Fruit fly (Drosophila melanogaster) whole organism, embryonic: ENCODE data around the gene Spn28Db.

Source experiments
- Ada2b ChIP-seq: fragments of 200-800 bp; sonication (Bioruptor generic); IDR thresholded peaks from 2 replicates; pipeline ENCODE4 v1.3.6; 2022; ENCODE audit warnings: missing biosample characterization, missing genetic modification characterization
- Asciz ChIP-seq: fragments of 200-800 bp; sonication (Bioruptor generic); optimal IDR thresholded peaks from 2 replicates; lab custom pipeline; 2017; ENCODE audit warnings: missing biosample characterization, mild to moderate bottlenecking, missing genetic modification characterization, missing genetic modification reagents
- Atf6 ChIP-seq: fragments of 200-800 bp; sonication (Bioruptor generic); IDR thresholded peaks from 2 replicates; pipeline ENCODE4 v1.3.6; 2022; ENCODE audit warnings: missing biosample characterization, missing genetic modification characterization
- CG10267 ChIP-seq: fragments of 200-800 bp; sonication (Bioruptor generic); optimal IDR thresholded peaks from 2 replicates; lab custom pipeline; 2018; ENCODE audit warnings: missing biosample characterization, mild to moderate bottlenecking, missing genetic modification characterization, moderate library complexity
- CG10321 ChIP-seq: fragments of 200-800 bp; sonication (Bioruptor generic); IDR thresholded peaks from 2 replicates; pipeline ENCODE4 v1.3.6; 2022; ENCODE audit warnings: missing biosample characterization, missing genetic modification characterization
- CG10366 ChIP-seq: fragments of 200-800 bp; sonication (Bioruptor generic); IDR thresholded peaks from 2 replicates; pipeline ENCODE4 v1.3.6; 2022; ENCODE audit warnings: missing biosample characterization, missing genetic modification characterization
- CG11398 ChIP-seq: fragments of 200-800 bp; sonication (Bioruptor generic); optimal IDR thresholded peaks from 2 replicates; lab custom pipeline; 2016; ENCODE audit warnings: missing biosample characterization, missing genetic modification characterization
- CG11723 ChIP-seq: fragments of 200-800 bp; sonication (Bioruptor generic); optimal IDR thresholded peaks from 2 replicates; lab custom pipeline; 2017; ENCODE audit warnings: missing biosample characterization, mild to moderate bottlenecking, missing genetic modification characterization
- CG15514 ChIP-seq: fragments of 200-800 bp; sonication (Bioruptor generic); optimal IDR thresholded peaks from 3 replicates; lab custom pipeline; 2017; ENCODE audit warnings: missing biosample characterization, missing genetic modification characterization, mild to moderate bottlenecking, moderate library complexity, missing genetic modification reagents
- CG1647 ChIP-seq: fragments of 200-800 bp; sonication (Bioruptor generic); optimal IDR thresholded peaks from 3 replicates; lab custom pipeline; 2016; ENCODE audit warnings: missing biosample characterization, missing genetic modification characterization
- CG17802 ChIP-seq: fragments of 200-800 bp; sonication (Bioruptor generic); optimal IDR thresholded peaks from 2 replicates; lab custom pipeline; 2018; ENCODE audit warnings: missing biosample characterization, mild to moderate bottlenecking, missing genetic modification characterization, moderate library complexity
- CG18476 ChIP-seq: fragments of 200-800 bp; sonication (Bioruptor generic); optimal IDR thresholded peaks from 2 replicates; lab custom pipeline; 2016; ENCODE audit warnings: missing biosample characterization, mild to moderate bottlenecking, missing genetic modification characterization
- CG43689 ChIP-seq: fragments of 200-800 bp; sonication (Bioruptor generic); IDR thresholded peaks from 2 replicates; pipeline ENCODE4 v1.3.6; 2022; ENCODE audit warnings: missing biosample characterization, missing genetic modification characterization
- CG4404 ChIP-seq: fragments of 200-800 bp; sonication (Bioruptor generic); IDR thresholded peaks from 2 replicates; pipeline ENCODE4 v1.3.6; 2022; ENCODE audit warnings: missing biosample characterization, missing genetic modification characterization
- CG4730 ChIP-seq: fragments of 200-800 bp; sonication (Bioruptor generic); IDR thresholded peaks from 2 replicates; pipeline ENCODE4 v1.3.6; 2022; ENCODE audit warnings: missing biosample characterization, missing genetic modification characterization
- CG6272 ChIP-seq: fragments of 200-800 bp; sonication (Bioruptor generic); IDR thresholded peaks from 2 replicates; pipeline ENCODE4 v1.3.6; 2022; ENCODE audit warnings: missing biosample characterization, missing genetic modification characterization
- CG6765 ChIP-seq: fragments of 200-800 bp; sonication (Bioruptor generic); optimal IDR thresholded peaks from 3 replicates; lab custom pipeline; 2017; ENCODE audit warnings: missing biosample characterization, mild to moderate bottlenecking, missing genetic modification characterization
- CG6791 ChIP-seq: fragments of 200-800 bp; sonication (Bioruptor generic); IDR thresholded peaks from 3 replicates; pipeline ENCODE4 v1.3.6; 2022; ENCODE audit warnings: missing biosample characterization, missing genetic modification characterization; ENCODE audit not compliant: partially characterized antibody
- CG7556 ChIP-seq: fragments of 200-800 bp; sonication (Bioruptor generic); optimal IDR thresholded peaks from 2 replicates; lab custom pipeline; 2017; ENCODE audit warnings: missing biosample characterization, mild to moderate bottlenecking, missing genetic modification characterization
- CG7963 ChIP-seq: fragments of 200-800 bp; sonication (Bioruptor generic); IDR thresholded peaks from 3 replicates; pipeline ENCODE4 v1.3.6; 2022; ENCODE audit warnings: missing biosample characterization, missing genetic modification characterization; ENCODE audit not compliant: partially characterized antibody
- CG9797 ChIP-seq: fragments of 200-800 bp; sonication (Bioruptor generic); optimal IDR thresholded peaks from 3 replicates; lab custom pipeline; 2018; ENCODE audit warnings: missing biosample characterization, mild to moderate bottlenecking, missing genetic modification characterization
- CG9932 ChIP-seq: fragments of 200-800 bp; sonication (Bioruptor generic); IDR thresholded peaks from 2 replicates; pipeline ENCODE4 v1.3.6; 2022; ENCODE audit warnings: missing biosample characterization, missing genetic modification characterization
- CTCF ChIP-seq: fragments of 200-800 bp; sonication (Bioruptor generic); optimal IDR thresholded peaks from 2 replicates; lab custom pipeline; 2017; ENCODE audit warnings: missing biosample characterization, mild to moderate bottlenecking, missing genetic modification characterization, moderate library complexity
- D19B ChIP-seq: fragments of 200-800 bp; sonication (Bioruptor generic); optimal IDR thresholded peaks from 2 replicates; lab custom pipeline; 2017; ENCODE audit warnings: missing biosample characterization, mild to moderate bottlenecking, missing genetic modification characterization
- Dref ChIP-seq: fragments of 200-800 bp; sonication (Bioruptor generic); IDR thresholded peaks from 2 replicates; pipeline ENCODE4 v1.3.6; 2022; ENCODE audit warnings: missing biosample characterization, missing genetic modification characterization
- Gsc ChIP-seq: fragments of 200-800 bp; sonication (Bioruptor generic); IDR thresholded peaks from 2 replicates; pipeline ENCODE4 v1.3.6; 2022; ENCODE audit warnings: missing biosample characterization, missing genetic modification characterization
- Hand ChIP-seq: fragments of 200-800 bp; sonication (Bioruptor generic); optimal IDR thresholded peaks from 2 replicates; lab custom pipeline; 2017; ENCODE audit warnings: mild to moderate bottlenecking, missing biosample characterization, missing genetic modification reagents, missing genetic modification characterization
- Hr78 ChIP-seq, 2 experiments: fragments of 200-800 bp in 1 of 2; fragments of >200 bp in 1 of 2; sonication (Bioruptor generic) in 1 of 2; optimal IDR thresholded peaks; 2 replicates each; lab custom pipeline; 2017 to 2019; ENCODE audit warnings: missing biosample characterization in 2 of 2, missing genetic modification characterization in 2 of 2, mild to moderate bottlenecking in 1 of 2, moderate library complexity in 1 of 2
- MESR4 ChIP-seq: fragments of 200-800 bp; sonication (Bioruptor generic); optimal IDR thresholded peaks from 2 replicates; lab custom pipeline; 2018; ENCODE audit warnings: missing biosample characterization, mild to moderate bottlenecking, missing genetic modification characterization, moderate library complexity
- Meics ChIP-seq: fragments of 200-800 bp; sonication (Bioruptor generic); optimal IDR thresholded peaks from 2 replicates; lab custom pipeline; 2017; ENCODE audit warnings: missing biosample characterization, mild to moderate bottlenecking, missing genetic modification characterization
- Nf-YA ChIP-seq: fragments of 200-800 bp; sonication (Bioruptor generic); IDR thresholded peaks from 2 replicates; pipeline ENCODE4 v1.3.6; 2022; ENCODE audit warnings: missing biosample characterization, missing genetic modification characterization
- Oli ChIP-seq: fragments of 200-800 bp; sonication (Bioruptor generic); optimal IDR thresholded peaks from 2 replicates; lab custom pipeline; 2018; ENCODE audit warnings: missing biosample characterization, mild to moderate bottlenecking, missing genetic modification characterization, moderate library complexity
- Poxn ChIP-seq: fragments of 200-800 bp; sonication (Bioruptor generic); IDR thresholded peaks from 2 replicates; pipeline ENCODE4 v1.3.6; 2022; ENCODE audit warnings: missing biosample characterization, missing genetic modification characterization
- Ptx1 ChIP-seq: fragments of 200-800 bp; sonication (Bioruptor generic); IDR thresholded peaks from 2 replicates; pipeline ENCODE4 v1.3.6; 2022; ENCODE audit warnings: missing biosample characterization, missing genetic modification characterization
- Tbp ChIP-seq: fragments of >200 bp; optimal IDR thresholded peaks from 2 replicates; lab custom pipeline; 2018; ENCODE audit warnings: missing biosample characterization, missing genetic modification characterization
- Usf ChIP-seq: fragments of 200-800 bp; sonication (Bioruptor generic); optimal IDR thresholded peaks from 2 replicates; lab custom pipeline; 2017; ENCODE audit warnings: missing genotype, missing biosample characterization, missing genetic modification characterization
- YL-1 ChIP-seq: fragments of 200-800 bp; sonication (Bioruptor generic); optimal IDR thresholded peaks from 3 replicates; lab custom pipeline; 2017; ENCODE audit warnings: missing biosample characterization, mild to moderate bottlenecking, missing genetic modification characterization
- bowl ChIP-seq: fragments of 200-800 bp; sonication (Bioruptor generic); IDR thresholded peaks from 2 replicates; pipeline ENCODE4 v1.3.6; 2022; ENCODE audit warnings: missing biosample characterization, missing genetic modification characterization
- ci ChIP-seq: fragments of 200-800 bp; sonication (Bioruptor generic); IDR thresholded peaks from 3 replicates; pipeline ENCODE4 v1.3.6; 2022; ENCODE audit warnings: missing biosample characterization, missing genetic modification characterization
- crol ChIP-seq: fragments of 200-800 bp; sonication (Bioruptor generic); IDR thresholded peaks from 2 replicates; pipeline ENCODE4 v1.3.6; 2022; ENCODE audit warnings: missing biosample characterization, missing genetic modification characterization
- ems ChIP-seq: fragments of 200-800 bp; sonication (Bioruptor generic); optimal IDR thresholded peaks from 3 replicates; lab custom pipeline; 2016; ENCODE audit warnings: missing biosample characterization, missing genetic modification characterization
- en ChIP-seq: fragments of 200-800 bp; sonication (Bioruptor generic); optimal IDR thresholded peaks from 2 replicates; lab custom pipeline; 2016; ENCODE audit warnings: missing biosample characterization, missing genetic modification characterization
- fd3F ChIP-seq: fragments of 200-800 bp; sonication (Bioruptor generic); optimal IDR thresholded peaks from 2 replicates; lab custom pipeline; 2018; ENCODE audit warnings: missing biosample characterization, mild to moderate bottlenecking, missing genetic modification characterization, moderate library complexity
- gsb ChIP-seq: fragments of 200-800 bp; sonication (Bioruptor generic); IDR thresholded peaks from 2 replicates; pipeline ENCODE4 v1.3.6; 2022; ENCODE audit warnings: missing biosample characterization, missing genetic modification characterization
- hb ChIP-seq: fragments of 200-800 bp; sonication (Bioruptor generic); IDR thresholded peaks from 3 replicates; pipeline ENCODE4 v1.3.6; 2022; ENCODE audit warnings: missing biosample characterization, missing genetic modification characterization; ENCODE audit not compliant: partially characterized antibody
- lov ChIP-seq, 2 experiments: fragments of 200-800 bp in 1 of 2; fragments of >200 bp in 1 of 2; sonication (Bioruptor generic) in 1 of 2; IDR thresholded peaks in 1 of 2; optimal IDR thresholded peaks in 1 of 2; 2 replicates in 1 of 2; 3 replicates in 1 of 2; pipeline versions ENCODE4 v1.3.6 to Lab custom; 2017 to 2022; ENCODE audit warnings: missing biosample characterization in 1 of 2, missing genetic modification characterization in 1 of 2
- maf-S ChIP-seq: fragments of 200-800 bp; sonication (Bioruptor generic); optimal IDR thresholded peaks from 2 replicates; lab custom pipeline; 2016; ENCODE audit warnings: missing biosample characterization, missing genetic modification characterization
- mirr ChIP-seq: fragments of 200-800 bp; sonication (Bioruptor generic); optimal IDR thresholded peaks from 3 replicates; lab custom pipeline; 2018; ENCODE audit warnings: missing biosample characterization, mild to moderate bottlenecking, missing genetic modification characterization
- sens-2 ChIP-seq: fragments of 200-800 bp; sonication (Bioruptor generic); IDR thresholded peaks from 2 replicates; pipeline ENCODE4 v1.3.6; 2022; ENCODE audit warnings: missing biosample characterization, missing genetic modification characterization
- stc ChIP-seq: fragments of 200-800 bp; sonication (Bioruptor generic); IDR thresholded peaks from 2 replicates; pipeline ENCODE4 v1.3.6; 2022; ENCODE audit warnings: missing biosample characterization, missing genetic modification characterization
- tio ChIP-seq: fragments of 200-800 bp; sonication (Bioruptor generic); optimal IDR thresholded peaks from 2 replicates; lab custom pipeline; 2017; ENCODE audit warnings: missing biosample characterization, missing genetic modification characterization, inconsistent platforms
- zfh2 ChIP-seq: fragments of 200-800 bp; sonication (Bioruptor generic); optimal IDR thresholded peaks from 2 replicates; lab custom pipeline; 2016; ENCODE audit warnings: missing biosample characterization, missing genetic modification characterization

The Spn28Db gene

dm6 chr2L:7890654-7891114 lies at the start of gene Spn28Db (continued):
- TF ChIP-seq D19B (GFP tag; lab: Kevin White, UChicago) (no peak), CG9797 (GFP tag; lab: Kevin White, UChicago) (no peak), CG18476 (no peak), CG10321 (GFP tag; lab: Robert Waterston, UW) (no peak), Gsc (GFP tag; lab: Robert Waterston, UW) (no peak), CG11398 (GFP tag; lab: Kevin White, UChicago) (no peak), mirr (no peak), Oli (tag; lab: Kevin White, UChicago) (no peak), CG6765 (GFP tag; lab: Kevin White, UChicago) (no peak), en (no peak), CG17802 (tag; lab: Kevin White, UChicago) (no peak), Atf6 (no peak), Hand (GFP tag; lab: Kevin White, UChicago) (no peak), CG43689 (GFP tag; lab: Robert Waterston, UW) (no peak), maf-S (GFP tag; lab: Kevin White, UChicago) (no peak), CG9932 (GFP tag; lab: Robert Waterston, UW) (no peak), CG1647 (GFP tag; lab: Kevin White, UChicago) (no peak), tio (GFP tag; lab: Kevin White, UChicago) (no peak), Ptx1 (no peak), hb (GFP tag; lab: Robert Waterston, UW) (no peak), CG11723 (no peak), CG4730 (GFP tag; lab: Robert Waterston, UW) (no peak), ems (GFP tag; lab: Kevin White, UChicago) (no peak), CG6791 (peak; percentile 72), CG7556 (no peak), Ada2b (GFP tag; lab: Robert Waterston, UW) (no peak), Dref (GFP tag; lab: Robert Waterston, UW) (no peak), CG7963 (GFP tag; lab: Robert Waterston, UW) (peak; percentile 56; the same call in 1 of the 3 replicates), ci (GFP tag; lab: Robert Waterston, UW) (no peak), YL-1 (GFP tag; lab: Kevin White, UChicago) (no peak), Usf (no peak), CG10267 (tag; lab: Kevin White, UChicago) (peak; percentile 22), gsb (GFP tag; lab: Robert Waterston, UW) (no peak), lov (optimal IDR thresholded peaks at IDR 0.05; lab: Kevin White, UChicago) (no peak), lov (GFP tag; IDR thresholded peaks at IDR 0.05; lab: Robert Waterston, UW) (no peak), stc (GFP tag; lab: Robert Waterston, UW) (no peak), crol (GFP tag; lab: Robert Waterston, UW) (no peak), CG15514 (GFP tag; lab: Kevin White, UChicago) (no peak), Asciz (GFP tag; lab: Kevin White, UChicago) (no peak), CG4404 (GFP tag; lab: Robert Waterston, UW) (no peak), Tbp (no peak), fd3F (no peak), zfh2 (GFP tag; lab: Kevin White, UChicago) (peak; percentile 12), sens-2 (GFP tag; lab: Robert Waterston, UW) (no peak), Meics (GFP tag; lab: Kevin White, UChicago) (no peak), bowl (GFP tag; lab: Robert Waterston, UW) (no peak), Hr78 (GFP tag; optimal IDR thresholded peaks at IDR 0.05; lab: Kevin White, UChicago) (no peak), CG10366 (GFP tag; lab: Robert Waterston, UW) (no peak), CTCF (GFP tag; lab: Kevin White, UChicago) (peak; percentile 97), MESR4 (GFP tag; lab: Kevin White, UChicago) (no peak), Poxn (GFP tag; lab: Robert Waterston, UW) (no peak), CG6272 (GFP tag; lab: Robert Waterston, UW) (no peak), Nf-YA (GFP tag; lab: Robert Waterston, UW) (no peak)
